Worm (Caenorhabditis elegans): Measurements from ENCODE around the gene rpl-35.
A peak's percentile ranks its signal among the peaks of the same experiment; 100 is the strongest.

Gene rpl-35

DNA sequence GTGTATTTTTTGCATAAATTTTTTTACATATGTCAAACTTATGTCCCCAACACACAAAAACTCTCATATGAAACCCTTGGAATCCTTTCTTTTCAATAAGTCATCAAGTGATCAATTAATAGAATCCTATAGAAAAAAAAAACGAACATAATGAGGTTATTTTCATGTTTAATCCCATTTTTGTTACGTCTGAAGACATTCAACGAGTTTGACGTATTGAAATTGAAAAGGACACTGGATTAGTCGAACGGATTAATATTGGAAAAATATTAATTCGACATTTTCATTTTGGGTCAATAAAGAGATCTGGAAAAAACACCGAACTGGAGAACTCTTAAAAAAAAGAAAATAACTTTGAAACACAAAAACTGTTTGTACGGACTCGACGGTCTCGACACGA is 22.5 kb upstream of the rpl-35 start:
- no peak for TF ChIP-seq K12H6.12 (tag; optimal IDR thresholded peaks at IDR 0.05)
- TF ChIP-seq sptf-2 (GFP tag; optimal IDR thresholded peaks at IDR 0.05): no peak
- peak; percentile 22 for TF ChIP-seq him-1 (tag; optimal IDR thresholded peaks at IDR 0.05)

- no peak for TF ChIP-seq K11D2.4 (GFP tag; IDR thresholded peaks at IDR 0.05)
- no peak for TF ChIP-seq attf-3 (GFP tag; conservative IDR thresholded peaks at IDR 0.05)
- TF ChIP-seq ztf-26 (tag; optimal IDR thresholded peaks at IDR 0.05): no peak
- TF ChIP-seq D2030.7 (GFP tag; IDR thresholded peaks at IDR 0.05): no peak
- TF ChIP-seq pha-4 (tag; optimal IDR thresholded peaks at IDR 0.05): no peak
Measured at ce11 chrIII:7834848-7835247, 20.1 kb upstream of the rpl-35 start.

- TF ChIP-seq hlh-26 (GFP tag; conservative IDR thresholded peaks at IDR 0.05) (no peak), snpc-1.1 (tag; optimal IDR thresholded peaks at IDR 0.05; ENCODE audit: insufficient read depth) (no peak), bed-1 (GFP tag; IDR thresholded peaks at IDR 0.05) (no peak), Y79H2A.3 (GFP tag; conservative IDR thresholded peaks at IDR 0.05) (no peak), ceh-100 (GFP tag; IDR thresholded peaks at IDR 0.05) (no peak), mcd-1 (GFP tag; IDR thresholded peaks at IDR 0.05) (no peak), sdz-38 (tag; optimal IDR thresholded peaks at IDR 0.05) (no peak), lir-1 (GFP tag; conservative IDR thresholded peaks at IDR 0.05) (no peak), tbp1 (GFP tag; optimal IDR thresholded peaks at IDR 0.05) (no peak), nfya-2 (GFP tag; IDR thresholded peaks at IDR 0.05) (no peak), nhr-80 (tag; optimal IDR thresholded peaks at IDR 0.05) (no peak), attf-3 (GFP tag; conservative IDR thresholded peaks at IDR 0.05) (no peak), F57C9.4 (tag; optimal IDR thresholded peaks at IDR 0.05) (no peak), nfya-1 (tag; optimal IDR thresholded peaks at IDR 0.05; ENCODE audit: borderline replicate concordance, insufficient read depth) (no peak), tbx-9 (tag; optimal IDR thresholded peaks at IDR 0.05; ENCODE audit: borderline replicate concordance) (no peak), Y56A3A.18 (GFP tag; IDR thresholded peaks at IDR 0.05) (no peak), B0336.3 (GFP tag; IDR thresholded peaks at IDR 0.05) (no peak), mxl-1 (tag; optimal IDR thresholded peaks at IDR 0.05) (no peak), chd-7 (tag; optimal IDR thresholded peaks at IDR 0.05) (no peak), ZK185.1 (tag; optimal IDR thresholded peaks at IDR 0.05; ENCODE audit: poor library complexity, severe bottlenecking) (no peak)
Measured at ce11 chrIII:7835684-7836083, 19.2 kb upstream of the rpl-35 start.

DNA sequence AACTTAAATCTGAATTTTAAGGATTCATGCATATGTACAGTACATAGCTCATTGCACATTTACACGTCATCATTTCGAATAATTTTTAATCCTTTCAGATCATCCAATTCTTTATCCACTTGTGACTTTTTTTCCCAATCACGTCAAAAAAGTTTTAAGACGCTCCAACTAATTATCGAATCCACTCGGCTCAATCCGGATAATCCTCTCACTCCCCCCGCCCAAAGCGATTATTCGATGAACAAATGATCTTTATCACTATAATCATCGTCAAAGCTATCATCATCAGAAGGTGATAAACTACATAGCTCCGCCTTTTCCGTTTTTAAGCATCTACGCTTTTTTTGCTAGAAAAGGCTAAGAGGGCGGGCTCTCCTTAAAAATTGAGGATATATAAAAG is 17.4 kb upstream of the rpl-35 start:
- TF ChIP-seq K11D2.4 (GFP tag; IDR thresholded peaks at IDR 0.05) (no peak), ets-4 (GFP tag; optimal IDR thresholded peaks at IDR 0.05) (no peak), unc-130 (GFP tag; optimal IDR thresholded peaks at IDR 0.05) (no peak), ZK185.1 (tag; optimal IDR thresholded peaks at IDR 0.05; ENCODE audit: poor library complexity, severe bottlenecking) (no peak), F49E8.2 (tag; optimal IDR thresholded peaks at IDR 0.05; ENCODE audit: insufficient read depth) (no peak), dpff-1 (tag; optimal IDR thresholded peaks at IDR 0.05) (no peak), atf-7 (tag; optimal IDR thresholded peaks at IDR 0.05) (no peak), ztf-22 (GFP tag; optimal IDR thresholded peaks at IDR 0.05) (no peak), lin-35 (GFP tag; optimal IDR thresholded peaks at IDR 0.05) (no peak), F57C9.4 (tag; optimal IDR thresholded peaks at IDR 0.05) (no peak), ztf-3 (GFP tag; optimal IDR thresholded peaks at IDR 0.05) (no peak), egrh-3 (GFP tag; IDR thresholded peaks at IDR 0.05) (no peak), him-1 (tag; optimal IDR thresholded peaks at IDR 0.05) (no peak), pha-4 (tag; optimal IDR thresholded peaks at IDR 0.05) (no peak), F55B11.4 (tag; optimal IDR thresholded peaks at IDR 0.05; ENCODE audit: borderline replicate concordance, insufficient read depth) (no peak), attf-5 (GFP tag; optimal IDR thresholded peaks at IDR 0.05) (no peak), tbp1 (GFP tag; optimal IDR thresholded peaks at IDR 0.05) (no peak), F39B2.1 (GFP tag; IDR thresholded peaks at IDR 0.05) (no peak), chd-7 (tag; optimal IDR thresholded peaks at IDR 0.05) (no peak)
